Worm (Caenorhabditis elegans): Measurements from ENCODE around the gene clec-74.

DNA sequence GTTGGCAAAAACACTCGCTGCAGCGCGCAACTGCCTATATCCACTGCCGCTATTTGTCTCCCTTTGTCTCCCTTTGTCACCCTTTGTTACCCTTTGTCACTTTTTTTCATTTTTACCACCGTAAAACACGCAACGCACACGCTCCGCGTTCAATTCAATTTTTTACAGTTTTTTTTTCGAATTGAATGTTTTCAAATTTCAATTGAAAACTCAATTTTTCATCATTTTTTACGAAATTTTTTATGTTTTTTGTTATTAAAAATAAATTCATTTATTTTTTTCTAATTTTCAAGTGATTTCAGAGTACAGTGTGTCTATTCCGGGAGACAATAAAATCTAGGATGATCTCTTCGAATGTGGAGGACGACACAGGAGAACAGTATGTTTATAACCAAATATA lies 13.8 kb upstream of the clec-74 start, which contains the start of gene Y46C8AL.11:
- TF ChIP-seq nhr-237 (tag; optimal IDR thresholded peaks at IDR 0.05) (no peak), spr-3 (GFP tag; optimal IDR thresholded peaks at IDR 0.05) (no peak), egl-27 (tag; optimal IDR thresholded peaks at IDR 0.05) (no peak), lin-39 (tag; optimal IDR thresholded peaks at IDR 0.05) (no peak), R02D3.7 (tag; optimal IDR thresholded peaks at IDR 0.05) (no peak), jun-1 (tag; optimal IDR thresholded peaks at IDR 0.05) (no peak), nhr-76 (tag; optimal IDR thresholded peaks at IDR 0.05) (no peak), D1046.2 (GFP tag; IDR thresholded peaks at IDR 0.05) (no peak), mdl-1 (tag; optimal IDR thresholded peaks at IDR 0.05) (no peak), zip-11 (GFP tag; IDR thresholded peaks at IDR 0.05) (no peak), ZK546.5 (tag; optimal IDR thresholded peaks at IDR 0.05) (no peak), daf-8 (GFP tag; IDR thresholded peaks at IDR 0.05) (no peak), unc-39 (tag; optimal IDR thresholded peaks at IDR 0.05) (no peak), fos-1 (tag; optimal IDR thresholded peaks at IDR 0.05) (no peak)

All from whole organism, L4 larva.